Fruit fly (Drosophila melanogaster): ENCODE measurements around the gene hoe1.

hoe1 gene

DNA sequence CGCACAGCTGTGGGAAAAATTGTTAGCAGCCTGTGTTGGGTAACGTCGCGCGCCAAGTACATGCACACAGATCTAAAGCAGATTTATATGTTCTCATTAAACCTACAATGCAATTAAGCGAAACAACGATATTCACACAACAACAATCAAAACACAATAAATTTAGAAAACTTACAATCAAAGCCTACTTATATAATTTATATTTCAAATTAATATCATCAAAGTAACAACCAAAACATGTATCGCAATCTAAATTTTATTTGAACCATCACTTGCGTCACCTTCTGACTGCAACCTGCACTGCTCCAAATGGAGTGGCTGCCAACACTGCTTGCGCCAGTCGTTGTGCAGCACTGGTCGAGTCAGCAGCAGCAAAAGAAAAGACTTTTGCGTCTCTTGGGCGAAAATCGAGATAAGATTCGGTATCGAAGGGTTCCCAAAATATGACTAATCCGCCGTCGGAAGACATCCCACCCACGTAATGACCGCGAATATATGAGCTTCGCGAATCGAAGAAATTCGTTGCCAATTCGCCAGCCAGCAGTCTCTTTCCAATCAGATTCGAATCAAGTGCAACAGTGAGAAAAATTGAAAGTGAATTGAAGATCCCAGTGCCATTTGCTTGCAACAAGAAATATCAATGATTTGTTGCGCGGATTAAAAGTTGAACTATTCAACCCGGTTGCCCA is 49.2 kb upstream of the hoe1 start, which contains the start of the genes CG8892 and CG34126 (continued):
- peak; percentile 98 for TF ChIP-seq CG10209 (GFP tag; optimal IDR thresholded peaks at IDR 0.05)
- peak; percentile 87 for TF ChIP-seq kah (GFP tag; optimal IDR thresholded peaks at IDR 0.05)
- peak; percentile 88 for TF ChIP-seq CG4282 (GFP tag; optimal IDR thresholded peaks at IDR 0.05)
- TF ChIP-seq hb (GFP tag; IDR thresholded peaks at IDR 0.05; ENCODE audit: partially characterized antibody) = no peak
- peak; percentile 3 for TF ChIP-seq CG1832 (GFP tag; optimal IDR thresholded peaks at IDR 0.05)
- TF ChIP-seq CG18262 (tag; optimal IDR thresholded peaks at IDR 0.05) = peak; percentile 97
- peak; percentile 87 for TF ChIP-seq CG3838 (GFP tag; optimal IDR thresholded peaks at IDR 0.05)
- TF ChIP-seq MBD-R2 (GFP tag; IDR thresholded peaks at IDR 0.05) = peak; percentile 97
- TF ChIP-seq CG6689 (GFP tag; IDR thresholded peaks at IDR 0.05) = peak; percentile 100
- TF ChIP-seq nom (GFP tag; optimal IDR thresholded peaks at IDR 0.05) = peak; percentile 88
- TF ChIP-seq Doc2 (GFP tag; IDR thresholded peaks at IDR 0.05) = peak; percentile 93
- TF ChIP-seq org-1 (GFP tag; optimal IDR thresholded peaks at IDR 0.05) = peak; percentile 96
- peak; percentile 94 for TF ChIP-seq danr (GFP tag; IDR thresholded peaks at IDR 0.05)
- TF ChIP-seq CG7928 (GFP tag; optimal IDR thresholded peaks at IDR 0.05) = peak; percentile 77
- TF ChIP-seq ATbp (GFP tag; optimal IDR thresholded peaks at IDR 0.05) = peak; percentile 90
- TF ChIP-seq Dad (GFP tag; optimal IDR thresholded peaks at IDR 0.05) = peak; percentile 96
- peak; percentile 98 for TF ChIP-seq slbo (GFP tag; IDR thresholded peaks at IDR 0.05)
- TF ChIP-seq ftz-f1 (GFP tag; optimal IDR thresholded peaks at IDR 0.05) = peak; percentile 92
- TF ChIP-seq sc (optimal IDR thresholded peaks at IDR 0.05) = no peak
- TF ChIP-seq sc (GFP tag; optimal IDR thresholded peaks at IDR 0.05) = peak; percentile 96
- peak; percentile 96 for TF ChIP-seq CG11723 (GFP tag; optimal IDR thresholded peaks at IDR 0.05)
- peak; percentile 86 for TF ChIP-seq CG5180 (GFP tag; optimal IDR thresholded peaks at IDR 0.05)
- peak; percentile 58; the same call in 2 of the 3 replicates for TF ChIP-seq sr (GFP tag; IDR thresholded peaks at IDR 0.05)
- no peak for TF ChIP-seq mld (GFP tag; IDR thresholded peaks at IDR 0.05; ENCODE audit: partially characterized antibody)
- TF ChIP-seq CG16815 (GFP tag; optimal IDR thresholded peaks at IDR 0.05) = peak; percentile 99
- peak; percentile 98 for TF ChIP-seq chn (GFP tag; optimal IDR thresholded peaks at IDR 0.05)
- peak; percentile 82 for TF ChIP-seq CG17912 (GFP tag; optimal IDR thresholded peaks at IDR 0.05)
- TF ChIP-seq dmrt99B (tag; optimal IDR thresholded peaks at IDR 0.05) = peak; percentile 95
- TF ChIP-seq Fer3 (tag; optimal IDR thresholded peaks at IDR 0.05) = peak; percentile 97
- peak; percentile 99 for TF ChIP-seq CG12659 (GFP tag; optimal IDR thresholded peaks at IDR 0.05)
- TF ChIP-seq btn (GFP tag; optimal IDR thresholded peaks at IDR 0.05) = peak; percentile 64
- peak; percentile 89 for TF ChIP-seq tap (tag; optimal IDR thresholded peaks at IDR 0.05)
- peak in 1 of 2 experiments; percentile 75 for TF ChIP-seq Hr78 (GFP tag; optimal IDR thresholded peaks at IDR 0.05)
- peak; percentile 87 for TF ChIP-seq D19A (tag; optimal IDR thresholded peaks at IDR 0.05)
- TF ChIP-seq Elba2 (GFP tag; optimal IDR thresholded peaks at IDR 0.05) = peak; percentile 92
- peak; percentile 80 for TF ChIP-seq CG4707 (GFP tag; optimal IDR thresholded peaks at IDR 0.05)
- TF ChIP-seq CG2116 (GFP tag; optimal IDR thresholded peaks at IDR 0.05) = peak; percentile 87
- peak; percentile 90 for TF ChIP-seq da (GFP tag; optimal IDR thresholded peaks at IDR 0.05)
- peak; percentile 98 for TF ChIP-seq CG17829 (tag; optimal IDR thresholded peaks at IDR 0.05)
- TF ChIP-seq Abd-B (GFP tag; optimal IDR thresholded peaks at IDR 0.05) = peak; percentile 99
- TF ChIP-seq so (GFP tag; IDR thresholded peaks at IDR 0.05) = peak; percentile 95
- peak; percentile 98 for TF ChIP-seq slou (GFP tag; optimal IDR thresholded peaks at IDR 0.05)
- peak; percentile 92 for TF ChIP-seq CG31224 (GFP tag; IDR thresholded peaks at IDR 0.05)
- TF ChIP-seq CG5953 (GFP tag; IDR thresholded peaks at IDR 0.05) = peak; percentile 85
- peak; percentile 90 for TF ChIP-seq CG17802 (tag; optimal IDR thresholded peaks at IDR 0.05)
- peak; percentile 89 for TF ChIP-seq Lhr (GFP tag; optimal IDR thresholded peaks at IDR 0.05)

Measured in whole organism, embryonic.